Fruit fly (Drosophila melanogaster): ENCODE data around the gene Rtel1.
A peak's percentile ranks its signal among the peaks of the same experiment; 100 is the strongest.

The Rtel1 gene

dm6 chrX:5699824-5700498 lies 47.6 kb upstream of the Rtel1 start (continued):
- TF ChIP-seq B-H1 (GFP tag; IDR thresholded peaks at IDR 0.05) (peak; percentile 38; the same call in 1 of the 3 replicates), Hmr (GFP tag; optimal IDR thresholded peaks at IDR 0.05) (peak; percentile 60), gcm2 (GFP tag; optimal IDR thresholded peaks at IDR 0.05) (peak; percentile 10), onecut (GFP tag; IDR thresholded peaks at IDR 0.05) (no peak), ase (GFP tag; IDR thresholded peaks at IDR 0.05) (no peak), sisA (GFP tag; IDR thresholded peaks at IDR 0.05) (peak; percentile 60), CG42726 (GFP tag; IDR thresholded peaks at IDR 0.05; ENCODE audit: partially characterized antibody) (no peak), Dref (GFP tag; IDR thresholded peaks at IDR 0.05) (no peak), CG10565 (GFP tag; optimal IDR thresholded peaks at IDR 0.05) (no peak), Chrac-16 (GFP tag; optimal IDR thresholded peaks at IDR 0.05) (peak; percentile 27), CG12299 (tag; optimal IDR thresholded peaks at IDR 0.05) (no peak), CG7372 (GFP tag; IDR thresholded peaks at IDR 0.05) (no peak), cas (GFP tag; IDR thresholded peaks at IDR 0.05) (no peak), CG1647 (GFP tag; optimal IDR thresholded peaks at IDR 0.05) (peak; percentile 21), stc (GFP tag; IDR thresholded peaks at IDR 0.05) (peak; percentile 54), CG16779 (GFP tag; IDR thresholded peaks at IDR 0.05) (no peak), CG6683 (GFP tag; optimal IDR thresholded peaks at IDR 0.05) (peak; percentile 4), dmrt11E (tag; optimal IDR thresholded peaks at IDR 0.05) (peak; percentile 43), lola (GFP tag; optimal IDR thresholded peaks at IDR 0.05) (peak in 1 of 3 experiments; percentile 45), CG2889 (GFP tag; IDR thresholded peaks at IDR 0.05) (no peak), CG6854 (GFP tag; optimal IDR thresholded peaks at IDR 0.05) (peak; percentile 55), Nf-YC (tag; optimal IDR thresholded peaks at IDR 0.05) (peak; percentile 26), disco-r (GFP tag; optimal IDR thresholded peaks at IDR 0.05) (no peak), lbe (GFP tag; optimal IDR thresholded peaks at IDR 0.05) (peak; percentile 46), jing (GFP tag; optimal IDR thresholded peaks at IDR 0.05) (peak; percentile 48), org-1 (GFP tag; optimal IDR thresholded peaks at IDR 0.05) (peak; percentile 53), Ssrp (tag; optimal IDR thresholded peaks at IDR 0.05) (peak; percentile 67), crol (GFP tag; IDR thresholded peaks at IDR 0.05) (peak; percentile 95), TFAM (GFP tag; optimal IDR thresholded peaks at IDR 0.05) (no peak), Lhr (GFP tag; optimal IDR thresholded peaks at IDR 0.05) (no peak), Scr (GFP tag; IDR thresholded peaks at IDR 0.05; ENCODE audit: partially characterized antibody) (no peak), ems (GFP tag; optimal IDR thresholded peaks at IDR 0.05) (peak; percentile 34), ap (GFP tag; IDR thresholded peaks at IDR 0.05) (peak; percentile 69), Trl (optimal IDR thresholded peaks at IDR 0.05) (no peak), Trl (GFP tag; optimal IDR thresholded peaks at IDR 0.05) (peak; percentile 8), Meics (GFP tag; optimal IDR thresholded peaks at IDR 0.05) (peak; percentile 55), ato (GFP tag; IDR thresholded peaks at IDR 0.05; ENCODE audit: partially characterized antibody) (no peak), Aef1 (GFP tag; IDR thresholded peaks at IDR 0.05) (peak; percentile 40), Jarid2 (GFP tag; optimal IDR thresholded peaks at IDR 0.05) (no peak), pum (GFP tag; optimal IDR thresholded peaks at IDR 0.05) (peak; percentile 48), CG18262 (tag; optimal IDR thresholded peaks at IDR 0.05) (peak; percentile 74), CG12071 (GFP tag; optimal IDR thresholded peaks at IDR 0.05) (peak; percentile 40), CG2678 (tag; optimal IDR thresholded peaks at IDR 0.05) (peak; percentile 73), CG12219 (GFP tag; optimal IDR thresholded peaks at IDR 0.05) (peak; percentile 40), CHES-1-like (GFP tag; optimal IDR thresholded peaks at IDR 0.05) (peak; percentile 14), E2f1 (GFP tag; IDR thresholded peaks at IDR 0.05) (peak; percentile 52; the same call in 1 of the 2 replicates), wdn (GFP tag; IDR thresholded peaks at IDR 0.05) (no peak), CG32772 (GFP tag; IDR thresholded peaks at IDR 0.05) (peak; percentile 65), CG4730 (GFP tag; IDR thresholded peaks at IDR 0.05) (no peak), lov (optimal IDR thresholded peaks at IDR 0.05) (no peak), lov (GFP tag; IDR thresholded peaks at IDR 0.05) (no peak)

All from whole organism, embryonic.